Worm (Caenorhabditis elegans) whole organism, L1 larva: ENCODE data around the gene irld-66.

Source experiments
- C04F5.9 ChIP-seq: sonication (generic microtip); optimal IDR thresholded peaks from 2 replicates; lab custom pipeline; 2016; ENCODE audit warnings: missing genetic modification characterization, missing compliant biosample characterization
- C16A3.4 ChIP-seq: fragments of 150-350 bp; optimal IDR thresholded peaks from 2 replicates; lab custom pipeline; 2014; ENCODE audit warnings: missing biosample characterization, missing genetic modification characterization
- C34B4.2 ChIP-seq: sonication (generic microtip); optimal IDR thresholded peaks from 2 replicates; lab custom pipeline; 2017; ENCODE audit warnings: mild to moderate bottlenecking, missing genetic modification characterization, missing compliant biosample characterization
- F16B12.6 ChIP-seq: fragments of 150-350 bp; optimal IDR thresholded peaks from 2 replicates; lab custom pipeline; 2014; ENCODE audit warnings: missing biosample characterization, missing genetic modification characterization
- aha-1 ChIP-seq: fragments of 150-350 bp; optimal IDR thresholded peaks from 2 replicates; lab custom pipeline; 2014; ENCODE audit warnings: missing biosample characterization, missing genetic modification characterization
- aly-2 ChIP-seq: fragments of 150-350 bp; optimal IDR thresholded peaks from 2 replicates; lab custom pipeline; 2014; ENCODE audit warnings: missing biosample characterization, missing genetic modification characterization
- ama-1 ChIP-seq: fragments of 150-350 bp; optimal IDR thresholded peaks from 2 replicates; lab custom pipeline; 2014
- ceh-82 ChIP-seq, 3 experiments: fragments of 150-350 bp in 1 of 3; sonication (generic microtip) in 2 of 3; optimal IDR thresholded peaks; 2 replicates each; lab custom pipeline; 2014 to 2017; ENCODE audit warnings: missing biosample characterization in 3 of 3, missing genetic modification characterization in 3 of 3
- ceh-90 ChIP-seq: sonication (generic microtip); optimal IDR thresholded peaks from 2 replicates; lab custom pipeline; 2016; ENCODE audit warnings: missing genetic modification characterization, missing compliant biosample characterization
- dsc-1 ChIP-seq: sonication (generic microtip); optimal IDR thresholded peaks from 2 replicates; lab custom pipeline; 2016; ENCODE audit warnings: mild to moderate bottlenecking, missing genetic modification characterization, missing compliant biosample characterization
- efl-1 ChIP-seq, 4 experiments: fragments of 150-350 bp; optimal IDR thresholded peaks in 3 of 4; peaks in 1 of 4; 1 replicate in 1 of 4; 2 replicates in 3 of 4; lab custom pipeline; 2014; ENCODE audit warnings: missing biosample characterization in 2 of 4, missing genetic modification characterization in 2 of 4, missing genetic modification reagents in 2 of 4
- efl-3 ChIP-seq: fragments of 200-800 bp; sonication (Bioruptor generic); optimal IDR thresholded peaks from 2 replicates; lab custom pipeline; 2018; ENCODE audit warnings: mild to moderate bottlenecking, missing genetic modification characterization, missing compliant biosample characterization
- elt-2 ChIP-seq: sonication (generic microtip); optimal IDR thresholded peaks from 2 replicates; lab custom pipeline; 2016; ENCODE audit warnings: missing genetic modification characterization, mild to moderate bottlenecking, inconsistent platforms, missing compliant biosample characterization, missing genetic modification reagents
- elt-3 ChIP-seq, 6 experiments: fragments of 150-350 bp in 1 of 6; sonication (generic microtip); optimal IDR thresholded peaks; 2 replicates each; lab custom pipeline; 2017 to 2018; ENCODE audit warnings: missing biosample characterization in 6 of 6, missing genetic modification characterization in 6 of 6, inconsistent platforms in 1 of 6
- fkh-8 ChIP-seq: sonication (generic microtip); optimal IDR thresholded peaks from 2 replicates; lab custom pipeline; 2016; ENCODE audit warnings: mild to moderate bottlenecking, missing genetic modification characterization, missing compliant biosample characterization
- grh-1 ChIP-seq: fragments of 200-800 bp; sonication (Bioruptor generic); IDR thresholded peaks from 2 replicates; pipeline ENCODE4 v1.3.6; 2022; ENCODE audit warnings: missing genetic modification reagents, missing genetic modification characterization, missing compliant biosample characterization
- hlh-17 ChIP-seq: fragments of 200-800 bp; sonication (Bioruptor generic); optimal IDR thresholded peaks from 2 replicates; lab custom pipeline; 2018; ENCODE audit warnings: missing genetic modification characterization, mild to moderate bottlenecking, missing compliant biosample characterization, moderate library complexity, borderline replicate concordance
- lin-14 ChIP-seq: fragments of 200-800 bp; sonication (Bioruptor generic); optimal IDR thresholded peaks from 2 replicates; lab custom pipeline; 2018; ENCODE audit warnings: mild to moderate bottlenecking, missing genetic modification characterization, moderate library complexity, missing compliant biosample characterization
- lin-15B ChIP-seq: fragments of 150-350 bp; sonication (generic microtip); optimal IDR thresholded peaks from 3 replicates; lab custom pipeline; 2014; ENCODE audit warnings: missing biosample characterization, missing genetic modification characterization
- lsy-2 ChIP-seq, 2 experiments: fragments of 150-350 bp; optimal IDR thresholded peaks; 2 replicates each; lab custom pipeline; 2014; ENCODE audit warnings: missing biosample characterization in 2 of 2, missing genetic modification characterization in 2 of 2
- mab-9 ChIP-seq: fragments of 200-800 bp; sonication (Bioruptor generic); IDR thresholded peaks from 2 replicates; pipeline ENCODE4 v1.3.6; 2022; ENCODE audit warnings: missing genetic modification reagents, missing genetic modification characterization, missing compliant biosample characterization
- mdl-1 ChIP-seq, 2 experiments: fragments of 150-350 bp; optimal IDR thresholded peaks; 2 replicates each; lab custom pipeline; 2014 to 2017; ENCODE audit warnings: missing biosample characterization in 2 of 2, missing genetic modification characterization in 2 of 2, inconsistent platforms in 1 of 2
- nhr-12 ChIP-seq: sonication (generic microtip); optimal IDR thresholded peaks from 2 replicates; lab custom pipeline; 2017; ENCODE audit warnings: missing biosample characterization, missing genetic modification characterization
- nhr-19 ChIP-seq: fragments of 200-800 bp; sonication (Bioruptor generic); conservative IDR thresholded peaks from 2 replicates; pipeline ENCODE4 v1.3.6; 2022; ENCODE audit warnings: missing genetic modification characterization, missing compliant biosample characterization
- nhr-28 ChIP-seq: fragments of 150-350 bp; optimal IDR thresholded peaks from 2 replicates; lab custom pipeline; 2014; ENCODE audit warnings: missing biosample characterization, missing genetic modification characterization
- nhr-47 ChIP-seq: sonication (generic microtip); optimal IDR thresholded peaks from 2 replicates; lab custom pipeline; 2016; ENCODE audit warnings: mild to moderate bottlenecking, missing genetic modification characterization, moderate library complexity, missing compliant biosample characterization
- nhr-71 ChIP-seq: sonication (generic microtip); optimal IDR thresholded peaks from 2 replicates; lab custom pipeline; 2016; ENCODE audit warnings: mild to moderate bottlenecking, missing genetic modification characterization, moderate library complexity, missing compliant biosample characterization
- nhr-85 ChIP-seq: sonication (generic microtip); peaks from one replicate; lab custom pipeline; 2016; ENCODE audit warnings: missing genetic modification characterization, inconsistent platforms, missing compliant biosample characterization
- pag-3 ChIP-seq: sonication (generic microtip); optimal IDR thresholded peaks from 2 replicates; lab custom pipeline; 2017; ENCODE audit warnings: missing genetic modification characterization, mild to moderate bottlenecking, missing compliant biosample characterization, antibody characterized with exemption, borderline replicate concordance; ENCODE audit not compliant: insufficient read depth
- pax-3 ChIP-seq: fragments of 200-800 bp; sonication (Bioruptor generic); optimal IDR thresholded peaks from 2 replicates; lab custom pipeline; 2018; ENCODE audit warnings: mild to moderate bottlenecking, missing genetic modification characterization, moderate library complexity, missing compliant biosample characterization
- pqm-1 ChIP-seq: sonication (generic microtip); optimal IDR thresholded peaks from 3 replicates; lab custom pipeline; 2017; ENCODE audit warnings: missing biosample characterization, missing genetic modification characterization
- skn-1 ChIP-seq: fragments of 150-350 bp; optimal IDR thresholded peaks from 2 replicates; lab custom pipeline; 2014; ENCODE audit warnings: missing biosample characterization, missing genetic modification characterization
- snu-23 ChIP-seq: sonication (generic microtip); optimal IDR thresholded peaks from 2 replicates; lab custom pipeline; 2016; ENCODE audit warnings: missing genetic modification characterization, missing compliant biosample characterization
- sptf-1 ChIP-seq: fragments of 150-350 bp; optimal IDR thresholded peaks from 2 replicates; lab custom pipeline; 2014; ENCODE audit warnings: missing biosample characterization, missing genetic modification characterization
- swsn-7 ChIP-seq: sonication (generic microtip); optimal IDR thresholded peaks from 2 replicates; lab custom pipeline; 2016; ENCODE audit warnings: missing genetic modification characterization, missing compliant biosample characterization
- tlp-1 ChIP-seq: fragments of 150-350 bp; optimal IDR thresholded peaks from 2 replicates; lab custom pipeline; 2014; ENCODE audit warnings: missing biosample characterization, missing genetic modification characterization
- unc-130 ChIP-seq: fragments of 150-350 bp; optimal IDR thresholded peaks from 2 replicates; lab custom pipeline; 2017; ENCODE audit warnings: missing biosample characterization, missing genetic modification characterization, inconsistent platforms
- unc-30 ChIP-seq: sonication (generic microtip); optimal IDR thresholded peaks from 2 replicates; lab custom pipeline; 2017; ENCODE audit warnings: missing biosample characterization, missing genetic modification characterization
- unc-62 ChIP-seq: fragments of 150-350 bp; optimal IDR thresholded peaks from 2 replicates; lab custom pipeline; 2014; ENCODE audit warnings: missing biosample characterization, missing genetic modification reagents, missing genetic modification characterization
- unc-86 ChIP-seq: sonication (generic microtip); optimal IDR thresholded peaks from 2 replicates; lab custom pipeline; 2016; ENCODE audit warnings: missing genetic modification characterization, missing compliant biosample characterization
- unc-98 ChIP-seq: fragments of 200-800 bp; sonication (Bioruptor generic); IDR thresholded peaks from 2 replicates; pipeline ENCODE4 v1.3.6; 2022; ENCODE audit warnings: missing genetic modification characterization, missing compliant biosample characterization
- vab-15 ChIP-seq: sonication (generic microtip); optimal IDR thresholded peaks from 2 replicates; lab custom pipeline; 2017; ENCODE audit warnings: missing genotype, mild to moderate bottlenecking, missing genetic modification characterization, missing compliant biosample characterization
- xbp-1 ChIP-seq: sonication (generic microtip); optimal IDR thresholded peaks from 2 replicates; lab custom pipeline; 2016; ENCODE audit warnings: missing genetic modification characterization, missing compliant biosample characterization
- zip-4 ChIP-seq: fragments of 200-800 bp; sonication (Bioruptor generic); optimal IDR thresholded peaks from 2 replicates; lab custom pipeline; 2018; ENCODE audit warnings: mild to moderate bottlenecking, missing genetic modification characterization, moderate library complexity, missing compliant biosample characterization
- ztf-4 ChIP-seq: fragments of 150-350 bp; optimal IDR thresholded peaks from 2 replicates; lab custom pipeline; 2014; ENCODE audit warnings: missing biosample characterization, missing genetic modification characterization

irld-66 gene

DNA sequence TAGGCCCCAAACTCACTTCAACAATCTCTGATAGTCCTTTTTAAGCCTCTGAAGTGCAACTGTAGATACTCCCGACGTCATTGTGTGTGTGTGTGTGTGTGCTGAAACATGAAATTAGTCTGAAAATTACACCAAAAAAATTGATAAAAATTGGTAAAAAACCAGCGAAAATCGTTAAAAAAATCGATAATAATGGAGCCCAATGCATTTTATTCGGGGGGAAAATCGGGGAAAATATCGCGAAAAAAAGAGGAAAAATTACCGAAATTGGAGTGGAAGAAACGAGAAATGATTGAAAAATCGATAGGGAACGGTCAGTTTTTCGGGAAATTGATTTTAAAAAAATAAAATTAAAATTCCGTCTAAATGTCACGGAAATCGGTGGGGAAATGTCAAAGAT, 40.4 kb downstream of the irld-66 start, which contains the start of gene ubc-26:
Gene ubc-26 (minus strand): TSS at position 101 of the 400 bp plus-strand sequence.
- TF ChIP-seq pag-3 (tag; lab: Kevin White, UChicago): no peak
- TF ChIP-seq hlh-17 (GFP tag; lab: Kevin White, UChicago): no peak
- TF ChIP-seq ztf-4 (tag; lab: Kevin White, UChicago): no peak
- TF ChIP-seq pax-3 (tag; lab: Kevin White, UChicago): no peak
- no peak for TF ChIP-seq snu-23 (GFP tag; lab: Kevin White, UChicago)
- no peak for TF ChIP-seq lsy-2 (tag; optimal IDR thresholded peaks at IDR 0.05; lab: Kevin White, UChicago)
- no peak for TF ChIP-seq unc-62
- no peak for TF ChIP-seq nhr-47 (tag; lab: Kevin White, UChicago)
- TF ChIP-seq dsc-1 (tag; lab: Kevin White, UChicago): no peak
- no peak for TF ChIP-seq efl-3
- no peak for TF ChIP-seq pqm-1

DNA sequence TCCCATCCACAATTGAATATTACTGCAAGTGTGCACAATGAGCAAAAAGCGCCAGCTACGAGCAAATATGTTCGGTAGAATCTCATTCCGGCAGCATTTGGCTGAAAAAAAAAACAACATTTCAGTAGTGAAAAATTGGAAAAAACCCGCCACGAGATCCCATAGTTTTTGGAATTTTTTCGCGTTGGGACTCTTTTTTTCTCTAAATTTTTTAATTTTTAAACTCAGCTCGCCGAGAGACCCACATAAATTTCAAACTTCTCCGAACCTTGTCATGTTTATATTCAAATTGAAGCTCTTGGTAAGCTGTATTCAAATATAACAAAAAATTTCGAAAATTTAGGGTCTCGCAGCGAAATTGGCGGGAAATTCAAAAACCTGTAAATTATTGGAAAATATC, 46.4 kb downstream of the irld-66 start, which contains the start of gene sqv-2:
Gene sqv-2 (minus strand): TSS at position 101 of the 400 bp plus-strand sequence.
- no peak for TF ChIP-seq fkh-8
- TF ChIP-seq skn-1 (tag; lab: Kevin White, UChicago): no peak
- TF ChIP-seq swsn-7 (tag; lab: Kevin White, UChicago): no peak
- TF ChIP-seq efl-1 (optimal IDR thresholded peaks at IDR 0.05; lab: Kevin White, UChicago): no peak
- TF ChIP-seq efl-1 (GFP tag; optimal IDR thresholded peaks at IDR 0.05 in 1 of 2; lab: Kevin White, UChicago): peak in 1 of 2 experiments; percentile 57
- no peak for TF ChIP-seq unc-130 (tag; lab: Kevin White, UChicago)
- no peak for TF ChIP-seq snu-23 (GFP tag; lab: Kevin White, UChicago)

DNA sequence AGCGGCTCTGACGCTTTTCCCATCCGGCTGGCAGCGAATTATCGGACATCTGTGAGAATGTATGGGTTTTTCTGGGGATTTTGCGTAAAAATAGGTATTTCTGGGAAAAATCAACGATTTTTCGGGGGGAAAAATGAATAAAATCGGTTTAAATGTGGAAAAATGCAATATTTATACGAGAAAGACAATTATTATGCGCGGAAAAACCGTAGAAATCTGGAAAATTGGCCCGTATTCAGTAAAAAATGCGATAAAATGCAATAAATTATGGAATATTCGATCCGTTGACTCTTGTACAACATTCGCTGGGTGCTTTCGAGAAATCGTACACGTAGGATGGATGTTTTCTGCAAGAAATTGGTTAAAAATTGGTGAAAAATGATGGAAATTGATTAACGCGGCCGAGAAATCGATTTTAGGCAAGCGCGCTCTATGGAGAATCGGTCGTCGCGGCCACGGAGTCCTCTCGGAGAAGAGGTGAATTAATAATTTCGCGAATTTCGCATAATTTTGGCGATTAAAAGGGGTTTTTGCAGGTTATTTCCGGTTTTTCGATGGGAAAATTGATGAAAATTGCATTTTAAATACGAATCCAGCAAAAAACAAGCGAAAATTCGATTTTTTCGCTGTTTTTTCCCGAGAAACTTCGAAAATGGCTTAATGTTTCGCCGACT, 51.6 kb downstream of the irld-66 start, which contains the start of gene pinn-1:
Gene pinn-1 (minus strand): TSS at position 51 of the 674 bp plus-strand sequence.
- TF ChIP-seq aha-1 (tag; lab: Kevin White, UChicago) (no peak), mdl-1 (tag; optimal IDR thresholded peaks at IDR 0.05; lab: Kevin White, UChicago) (peak in 1 of 2 experiments; percentile 79), pag-3 (tag; lab: Kevin White, UChicago) (no peak), elt-3 (tag; optimal IDR thresholded peaks at IDR 0.05; lab: Kevin White, UChicago) (peak in 2 of 6 experiments; percentile 74 to 76), nhr-19 (GFP tag; lab: Robert Waterston, UW) (peak; percentile 92), unc-86 (tag; lab: Kevin White, UChicago) (peak; percentile 89), nhr-85 (tag; lab: Kevin White, UChicago) (peak; percentile 97), aly-2 (peak; percentile 61), C04F5.9 (tag; lab: Kevin White, UChicago) (peak; percentile 97), swsn-7 (tag; lab: Kevin White, UChicago) (peak; percentile 93), grh-1 (GFP tag; lab: Robert Waterston, UW) (peak; percentile 90), ceh-90 (tag; lab: Kevin White, UChicago) (peak; percentile 97), ztf-4 (tag; lab: Kevin White, UChicago) (peak; percentile 56), F16B12.6 (tag; lab: Kevin White, UChicago) (peak; percentile 61), zip-4 (peak; percentile 85), hlh-17 (GFP tag; lab: Kevin White, UChicago) (peak; percentile 96), C34B4.2 (tag; lab: Kevin White, UChicago) (peak; percentile 74), tlp-1 (no peak), lin-15B (tag; lab: Kevin White, UChicago) (peak; percentile 94), ama-1 (no peak), pax-3 (tag; lab: Kevin White, UChicago) (peak; percentile 97), vab-15 (tag; lab: Kevin White, UChicago) (peak; percentile 97), sptf-1 (tag; lab: Kevin White, UChicago) (no peak), nhr-28 (tag; lab: Kevin White, UChicago) (no peak), xbp-1 (tag; lab: Kevin White, UChicago) (peak; percentile 92), C16A3.4 (tag; lab: Kevin White, UChicago) (peak; percentile 90), fkh-8 (peak; percentile 96), nhr-71 (peak; percentile 96), ceh-82 (tag; optimal IDR thresholded peaks at IDR 0.05; lab: Kevin White, UChicago) (peak; percentile 95 to 98 (median 95)), unc-30 (tag; lab: Kevin White, UChicago) (no peak), unc-98 (GFP tag; lab: Robert Waterston, UW) (peak; percentile 94), nhr-12 (tag; lab: Kevin White, UChicago) (no peak), lin-14 (GFP tag; lab: Kevin White, UChicago) (peak; percentile 92), dsc-1 (tag; lab: Kevin White, UChicago) (peak; percentile 97), efl-3 (peak; percentile 89), mab-9 (peak; percentile 95), elt-2 (tag; lab: Kevin White, UChicago) (peak; percentile 86)
